Worm (Caenorhabditis elegans) whole organism, L4 larva: ENCODE data around the gene F15H10.8.
A peak's percentile ranks its signal among the peaks of the same experiment; 100 is the strongest.

Source experiments
- F26F4.8 ChIP-seq: fragments of 200-800 bp; sonication (Bioruptor generic); conservative IDR thresholded peaks from 2 replicates; pipeline ENCODE4 v1.3.6; 2022; ENCODE audit warnings: missing genetic modification characterization, missing compliant biosample characterization
- F37D6.2 ChIP-seq: sonication (generic microtip); optimal IDR thresholded peaks from 2 replicates; lab custom pipeline; 2016; ENCODE audit warnings: mild to moderate bottlenecking, missing genetic modification characterization, missing compliant biosample characterization
- F49E8.2 ChIP-seq: sonication (generic microtip); optimal IDR thresholded peaks from 2 replicates; lab custom pipeline; 2016; ENCODE audit warnings: missing compliant biosample characterization, mild to moderate bottlenecking, missing genetic modification characterization, borderline replicate concordance
- T26A8.4 ChIP-seq: fragments of 200-800 bp; sonication (Bioruptor generic); IDR thresholded peaks from 2 replicates; pipeline ENCODE4 v1.3.6; 2022; ENCODE audit warnings: missing genetic modification characterization, missing compliant biosample characterization
- Y105C5A.15 ChIP-seq: fragments of 200-800 bp; sonication (Bioruptor generic); IDR thresholded peaks from 2 replicates; pipeline ENCODE4 v1.3.6; 2022; ENCODE audit warnings: missing genetic modification characterization, missing compliant biosample characterization
- ZK337.2 ChIP-seq: fragments of 200-800 bp; sonication (Bioruptor generic); IDR thresholded peaks from 2 replicates; pipeline ENCODE4 v1.3.6; 2022; ENCODE audit warnings: missing genetic modification reagents, missing genetic modification characterization, missing compliant biosample characterization
- aha-1 ChIP-seq: fragments of 150-350 bp; peaks from one replicate; lab custom pipeline; 2014; ENCODE audit warnings: missing biosample characterization, missing genetic modification characterization
- aly-2 ChIP-seq: sonication (generic microtip); optimal IDR thresholded peaks from 2 replicates; lab custom pipeline; 2018; ENCODE audit warnings: missing biosample characterization, missing genetic modification characterization
- ama-1 ChIP-seq: fragments of 150-350 bp; optimal IDR thresholded peaks from 2 replicates; lab custom pipeline; 2014; ENCODE audit warnings: inconsistent platforms, mixed read lengths
- arid-1 ChIP-seq: fragments of 200-800 bp; sonication (Bioruptor generic); conservative IDR thresholded peaks from 2 replicates; pipeline ENCODE4 v1.3.6; 2022; ENCODE audit warnings: missing genetic modification reagents, missing genetic modification characterization, missing compliant biosample characterization
- ceh-44 ChIP-seq: fragments of 200-800 bp; sonication (Bioruptor generic); IDR thresholded peaks from 2 replicates; pipeline ENCODE4 v1.3.6; 2022; ENCODE audit warnings: missing genetic modification reagents, missing genetic modification characterization, missing compliant biosample characterization
- cey-2 ChIP-seq: sonication (generic microtip); optimal IDR thresholded peaks from 3 replicates; lab custom pipeline; 2017; ENCODE audit warnings: missing genetic modification characterization, mild to moderate bottlenecking, missing compliant biosample characterization, antibody characterized with exemption, borderline replicate concordance; ENCODE audit not compliant: insufficient read depth
- ctbp-1 ChIP-seq: fragments of 200-800 bp; sonication (Bioruptor generic); IDR thresholded peaks from 2 replicates; pipeline ENCODE4 v1.3.6; 2022; ENCODE audit warnings: missing genetic modification reagents, missing genetic modification characterization, missing compliant biosample characterization
- daf-12 ChIP-seq: fragments of 150-350 bp; optimal IDR thresholded peaks from 2 replicates; lab custom pipeline; 2014; ENCODE audit warnings: missing biosample characterization, missing genetic modification reagents, missing genetic modification characterization
- daf-16 ChIP-seq, 3 experiments: sonication (generic microtip); optimal IDR thresholded peaks; 2 replicates each; lab custom pipeline; 2016 to 2017; ENCODE audit warnings: missing genetic modification characterization in 3 of 3, missing genetic modification reagents in 3 of 3, mild to moderate bottlenecking in 2 of 3, missing compliant biosample characterization in 2 of 3, missing biosample characterization in 1 of 3, moderate library complexity in 1 of 3
- dmd-6 ChIP-seq: fragments of 200-800 bp; sonication (Bioruptor generic); IDR thresholded peaks from 2 replicates; pipeline ENCODE4 v1.3.6; 2022; ENCODE audit warnings: missing genetic modification reagents, missing genetic modification characterization, missing compliant biosample characterization
- dmd-9 ChIP-seq: fragments of 200-800 bp; sonication (Bioruptor generic); IDR thresholded peaks from 2 replicates; pipeline ENCODE4 v1.3.6; 2022; ENCODE audit warnings: missing genetic modification reagents, missing genetic modification characterization, missing compliant biosample characterization
- dpl-1 ChIP-seq: fragments of 150-350 bp; optimal IDR thresholded peaks from 2 replicates; lab custom pipeline; 2014; ENCODE audit warnings: missing biosample characterization, missing genetic modification reagents, missing genetic modification characterization
- duxl-1 ChIP-seq: sonication (generic microtip); optimal IDR thresholded peaks from 2 replicates; lab custom pipeline; 2016; ENCODE audit warnings: mild to moderate bottlenecking, missing genetic modification characterization, moderate library complexity, missing compliant biosample characterization; ENCODE audit not compliant: poor library complexity
- dve-1 ChIP-seq: sonication (generic microtip); optimal IDR thresholded peaks from 2 replicates; lab custom pipeline; 2017; ENCODE audit warnings: antibody characterized with exemption, mild to moderate bottlenecking, missing genetic modification characterization, missing compliant biosample characterization; ENCODE audit not compliant: insufficient read depth
- fos-1 ChIP-seq: fragments of 150-350 bp; optimal IDR thresholded peaks from 2 replicates; lab custom pipeline; 2014; ENCODE audit warnings: missing biosample characterization, missing genetic modification characterization
- hif-1 ChIP-seq, 2 experiments: sonication (generic microtip); optimal IDR thresholded peaks; 2 replicates each; lab custom pipeline; 2016 to 2017; ENCODE audit warnings: missing compliant biosample characterization in 2 of 2, missing genetic modification characterization in 2 of 2, missing genetic modification reagents in 2 of 2, missing genotype in 2 of 2, mild to moderate bottlenecking in 1 of 2
- hlh-11 ChIP-seq: fragments of 200-800 bp; sonication (Bioruptor generic); optimal IDR thresholded peaks from 2 replicates; lab custom pipeline; 2018; ENCODE audit warnings: mild to moderate bottlenecking, missing genetic modification characterization, missing compliant biosample characterization
- lin-29 ChIP-seq: fragments of 200-800 bp; sonication (Bioruptor generic); IDR thresholded peaks from 2 replicates; pipeline ENCODE4 v1.3.6; 2022; ENCODE audit warnings: missing genetic modification reagents, missing genetic modification characterization, missing compliant biosample characterization
- lin-39 ChIP-seq: fragments of 150-350 bp; optimal IDR thresholded peaks from 2 replicates; lab custom pipeline; 2014; ENCODE audit warnings: missing biosample characterization, missing genetic modification reagents, missing genetic modification characterization
- lir-3 ChIP-seq: sonication (generic microtip); optimal IDR thresholded peaks from 2 replicates; lab custom pipeline; 2016; ENCODE audit warnings: mild to moderate bottlenecking, missing genetic modification characterization, missing compliant biosample characterization
- lsy-2 ChIP-seq, 2 experiments: fragments of 150-350 bp in 1 of 2; sonication (generic microtip) in 1 of 2; optimal IDR thresholded peaks; 2 replicates each; lab custom pipeline; 2014 to 2017; ENCODE audit warnings: missing biosample characterization in 2 of 2, missing genetic modification characterization in 2 of 2
- madf-9 ChIP-seq: fragments of 200-800 bp; sonication (Bioruptor generic); conservative IDR thresholded peaks from 2 replicates; pipeline ENCODE4 v1.3.6; 2022; ENCODE audit warnings: missing genetic modification reagents, missing genetic modification characterization, missing compliant biosample characterization
- mdl-1 ChIP-seq, 2 experiments: fragments of 150-350 bp in 1 of 2; sonication (generic microtip) in 1 of 2; optimal IDR thresholded peaks; 2 replicates each; lab custom pipeline; 2014 to 2017; ENCODE audit warnings: missing biosample characterization in 2 of 2, missing genetic modification characterization in 2 of 2
- mep-1 ChIP-seq: fragments of 150-350 bp; sonication (generic microtip); optimal IDR thresholded peaks from 3 replicates; lab custom pipeline; 2014; ENCODE audit warnings: missing biosample characterization, missing genetic modification characterization
- mes-2 ChIP-seq: sonication (generic microtip); optimal IDR thresholded peaks from 2 replicates; lab custom pipeline; 2016; ENCODE audit warnings: missing genotype, mild to moderate bottlenecking, missing genetic modification characterization, missing compliant biosample characterization; ENCODE audit not compliant: poor library complexity, severe bottlenecking
- nhr-10 ChIP-seq: fragments of 150-350 bp; optimal IDR thresholded peaks from 2 replicates; lab custom pipeline; 2014; ENCODE audit warnings: missing biosample characterization, missing genetic modification characterization
- nhr-11 ChIP-seq: fragments of 150-350 bp; optimal IDR thresholded peaks from 2 replicates; lab custom pipeline; 2014; ENCODE audit warnings: missing biosample characterization, missing genetic modification characterization
- nhr-111 ChIP-seq: fragments of 200-800 bp; sonication (Bioruptor generic); optimal IDR thresholded peaks from 2 replicates; lab custom pipeline; 2018; ENCODE audit warnings: mild to moderate bottlenecking, missing genetic modification characterization, missing compliant biosample characterization
- nhr-237 ChIP-seq: sonication (generic microtip); optimal IDR thresholded peaks from 2 replicates; lab custom pipeline; 2017; ENCODE audit warnings: missing biosample characterization, missing genetic modification characterization
- nhr-25 ChIP-seq: sonication (generic microtip); optimal IDR thresholded peaks from 2 replicates; lab custom pipeline; 2017; ENCODE audit warnings: missing genetic modification characterization, mild to moderate bottlenecking, missing compliant biosample characterization, antibody characterized with exemption, moderate library complexity, borderline replicate concordance; ENCODE audit not compliant: insufficient read depth
- nhr-48 ChIP-seq: sonication (generic microtip); optimal IDR thresholded peaks from 2 replicates; lab custom pipeline; 2016; ENCODE audit warnings: mild to moderate bottlenecking, missing genetic modification characterization, missing compliant biosample characterization
- nhr-6 ChIP-seq: fragments of 150-350 bp; optimal IDR thresholded peaks from 2 replicates; lab custom pipeline; 2014; ENCODE audit warnings: missing biosample characterization, missing genetic modification characterization
- nhr-76 ChIP-seq: fragments of 150-350 bp; optimal IDR thresholded peaks from 2 replicates; lab custom pipeline; 2014; ENCODE audit warnings: missing biosample characterization, missing genetic modification characterization
- nhr-77 ChIP-seq: fragments of 150-350 bp; optimal IDR thresholded peaks from 2 replicates; lab custom pipeline; 2014; ENCODE audit warnings: missing biosample characterization, missing genetic modification characterization
- php-3 ChIP-seq: fragments of 200-800 bp; sonication (Bioruptor generic); IDR thresholded peaks from 2 replicates; pipeline ENCODE4 v1.3.6; 2022; ENCODE audit warnings: missing genetic modification reagents, missing genetic modification characterization, missing compliant biosample characterization
- sdz-12 ChIP-seq: fragments of 200-800 bp; sonication (Bioruptor generic); optimal IDR thresholded peaks from 2 replicates; lab custom pipeline; 2018; ENCODE audit warnings: mild to moderate bottlenecking, missing genetic modification characterization, missing compliant biosample characterization
- snpc-4 ChIP-seq: fragments of 150-350 bp; optimal IDR thresholded peaks from 2 replicates; lab custom pipeline; 2014; ENCODE audit warnings: missing biosample characterization, missing genetic modification characterization
- unc-130 ChIP-seq: sonication (generic microtip); optimal IDR thresholded peaks from 2 replicates; lab custom pipeline; 2016; ENCODE audit warnings: missing genetic modification reagents, missing genetic modification characterization, missing compliant biosample characterization
- unc-39 ChIP-seq: sonication (generic microtip); optimal IDR thresholded peaks from 2 replicates; lab custom pipeline; 2017; ENCODE audit warnings: missing biosample characterization, missing genetic modification characterization
- vab-7 ChIP-seq: fragments of 200-800 bp; sonication (Bioruptor generic); IDR thresholded peaks from 2 replicates; pipeline ENCODE4 v1.3.6; 2022; ENCODE audit warnings: missing genetic modification reagents, missing genetic modification characterization, missing compliant biosample characterization
- zip-2 ChIP-seq: fragments of 150-350 bp; optimal IDR thresholded peaks from 2 replicates; lab custom pipeline; 2014; ENCODE audit warnings: missing biosample characterization, missing genetic modification characterization

F15H10.8 gene

ce11 chrV:10355773-10356335 is 46.9 kb downstream of the F15H10.8 start, which contains the start of gene sluh-7 (continued):
- peak; percentile 42 for TF ChIP-seq hlh-11 (tag; lab: Kevin White, UChicago)
- TF ChIP-seq unc-130 (GFP tag; lab: Kevin White, UChicago): peak; percentile 95
- no peak for TF ChIP-seq F26F4.8 (GFP tag; lab: Robert Waterston, UW)
- TF ChIP-seq lsy-2 (tag; optimal IDR thresholded peaks at IDR 0.05; lab: Kevin White, UChicago): peak in 1 of 2 experiments; percentile 88
- peak; percentile 74 for TF ChIP-seq dve-1 (tag; lab: Kevin White, UChicago)
- no peak for TF ChIP-seq daf-16 (GFP tag; optimal IDR thresholded peaks at IDR 0.05; lab: Kevin White, UChicago)
- peak; percentile 52 for TF ChIP-seq daf-16 (tag; optimal IDR thresholded peaks at IDR 0.05; lab: Kevin White, UChicago)
- TF ChIP-seq zip-2 (tag; lab: Kevin White, UChicago): no peak
- TF ChIP-seq nhr-10 (tag; lab: Kevin White, UChicago): no peak
- no peak for TF ChIP-seq ama-1 (lab: Kevin White, UChicago)
- peak; percentile 49 for TF ChIP-seq duxl-1 (tag; lab: Kevin White, UChicago)
- TF ChIP-seq nhr-76 (tag; lab: Kevin White, UChicago): no peak
- peak; percentile 94 for TF ChIP-seq dpl-1 (GFP tag; lab: Kevin White, UChicago)
- TF ChIP-seq mep-1: peak; percentile 70
- no peak for TF ChIP-seq unc-39 (tag; lab: Kevin White, UChicago)
- TF ChIP-seq madf-9 (GFP tag; lab: Robert Waterston, UW): peak; percentile 75
- TF ChIP-seq, all 104 proteins: peak for 27

- TF ChIP-seq mdl-1 (tag; optimal IDR thresholded peaks at IDR 0.05; lab: Kevin White, UChicago) (peak in 1 of 2 experiments; percentile 36), hif-1 (tag; optimal IDR thresholded peaks at IDR 0.05; lab: Kevin White, UChicago) (peak; percentile 10 to 58), php-3 (GFP tag; lab: Robert Waterston, UW) (no peak), nhr-25 (tag; lab: Kevin White, UChicago) (peak; percentile 79), fos-1 (no peak), aly-2 (tag; lab: Kevin White, UChicago) (no peak), nhr-6 (tag; lab: Kevin White, UChicago) (peak; percentile 62), sdz-12 (no peak), nhr-237 (no peak), lin-39 (tag; lab: Kevin White, UChicago) (no peak), snpc-4 (tag; lab: Kevin White, UChicago) (no peak), nhr-111 (no peak), ZK337.2 (GFP tag; lab: Robert Waterston, UW) (peak; percentile 74; the same call in 1 of the 2 replicates), lir-3 (no peak), ceh-44 (no peak), F37D6.2 (tag; lab: Kevin White, UChicago) (peak; percentile 47), unc-39 (tag; lab: Kevin White, UChicago) (no peak), nhr-48 (tag; lab: Kevin White, UChicago) (peak; percentile 27), mes-2 (tag; lab: Kevin White, UChicago) (peak; percentile 93), dmd-6 (peak; percentile 80), vab-7 (GFP tag; lab: Robert Waterston, UW) (no peak; the same call in 1 of the 2 replicates), daf-16 (GFP tag; optimal IDR thresholded peaks at IDR 0.05; lab: Kevin White, UChicago) (peak in 1 of 2 experiments; percentile 4), daf-16 (tag; optimal IDR thresholded peaks at IDR 0.05; lab: Kevin White, UChicago) (peak; percentile 62), nhr-11 (tag; lab: Kevin White, UChicago) (peak; percentile 62), dmd-9 (GFP tag; lab: Robert Waterston, UW) (0 out of 2 replicates have a peak, but pooled peaks have one; percentile 57), nhr-77 (peak; percentile 71), unc-130 (GFP tag; lab: Kevin White, UChicago) (peak; percentile 64), F49E8.2 (tag; lab: Kevin White, UChicago) (peak; percentile 11), lin-29 (GFP tag; lab: Robert Waterston, UW) (no peak), Y105C5A.15 (GFP tag; lab: Robert Waterston, UW) (no peak), aha-1 (tag; lab: Kevin White, UChicago) (no peak), T26A8.4 (GFP tag; lab: Robert Waterston, UW) (no peak), cey-2 (tag; lab: Kevin White, UChicago) (no peak), ctbp-1 (0 out of 2 replicates have a peak, but pooled peaks have one; percentile 36), daf-12 (tag; lab: Kevin White, UChicago) (no peak), arid-1 (no peak)
These were observed 49.7 kb downstream of the F15H10.8 start, which contains the start of gene nol-56 for ce11 chrV:10352928-10353427. TSS of gene nol-56 (minus strand) at chrV:10352978.
